Worm (Caenorhabditis elegans) whole organism, early embryonic: ENCODE results near the gene T02H6.3.

Experiments used
- aly-1 ChIP-seq: sonication (generic microtip); optimal IDR thresholded peaks from 2 replicates; lab custom pipeline; 2016; ENCODE audit warnings: missing genetic modification characterization, missing compliant biosample characterization
- ama-1 ChIP-seq: fragments of 150-350 bp; optimal IDR thresholded peaks from 2 replicates; lab custom pipeline; 2014
- ets-7 ChIP-seq: sonication (generic microtip); optimal IDR thresholded peaks from 2 replicates; lab custom pipeline; 2016; ENCODE audit warnings: missing genotype, missing genetic modification characterization, missing compliant biosample characterization
- flt-1 ChIP-seq: fragments of 200-800 bp; sonication (Bioruptor generic); IDR thresholded peaks from 2 replicates; pipeline ENCODE4 v1.3.6; 2022; ENCODE audit warnings: missing genetic modification characterization, missing compliant biosample characterization
- scrt-1 ChIP-seq: fragments of 200-800 bp; sonication (Bioruptor generic); IDR thresholded peaks from 2 replicates; pipeline ENCODE4 v1.3.6; 2022; ENCODE audit warnings: missing genetic modification characterization, missing compliant biosample characterization
- sea-1 ChIP-seq: fragments of 200-800 bp; sonication (Bioruptor generic); conservative IDR thresholded peaks from 2 replicates; pipeline ENCODE4 v1.3.6; 2022; ENCODE audit warnings: missing genetic modification characterization, missing compliant biosample characterization

DNA sequence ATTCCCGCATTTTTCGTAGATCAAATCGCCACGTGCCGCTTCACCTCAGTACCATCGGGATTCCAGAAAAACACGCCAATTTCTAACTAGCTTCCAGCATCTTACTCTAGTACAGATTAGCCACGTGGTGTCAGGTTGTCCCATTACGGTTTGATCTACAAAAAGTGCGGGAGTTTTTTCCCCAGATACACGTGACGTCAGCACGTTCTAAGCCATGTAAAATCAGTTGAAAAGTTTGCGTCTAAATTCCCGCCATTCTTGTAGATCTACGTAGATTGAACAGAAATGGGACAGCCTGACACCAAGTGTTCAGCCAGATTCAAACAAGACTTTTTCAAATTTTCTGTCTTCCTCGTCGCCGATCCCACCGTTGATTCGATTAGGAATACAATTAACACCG is 13.1 kb upstream of the T02H6.3 start, which contains the start of gene T02H6.9:
- no peak for TF ChIP-seq sea-1 (GFP tag; lab: Robert Waterston, UW)
- TF ChIP-seq ets-7 (tag; lab: Kevin White, UChicago), result no peak
- no peak for TF ChIP-seq scrt-1
- no peak for TF ChIP-seq aly-1 (tag; lab: Kevin White, UChicago)
- TF ChIP-seq flt-1 (GFP tag; lab: Robert Waterston, UW), result no peak
- TF ChIP-seq ama-1 (lab: Kevin White, UChicago), result no peak
